Worm (Caenorhabditis elegans) whole organism, late embryonic: ENCODE measurements around the gene cab-1.

Source experiments
- C38D4.7 ChIP-seq: fragments of 200-800 bp; sonication (Bioruptor generic); optimal IDR thresholded peaks from 2 replicates; lab custom pipeline; 2018; ENCODE audit warnings: mild to moderate bottlenecking, missing genetic modification characterization, moderate library complexity, missing compliant biosample characterization
- F13H6.1 ChIP-seq: sonication (generic microtip); optimal IDR thresholded peaks from 2 replicates; lab custom pipeline; 2016; ENCODE audit warnings: missing genetic modification characterization, missing compliant biosample characterization
- T23F11.4 ChIP-seq: fragments of 200-800 bp; sonication (Bioruptor generic); optimal IDR thresholded peaks from 2 replicates; lab custom pipeline; 2018; ENCODE audit warnings: mild to moderate bottlenecking, missing genetic modification characterization, missing compliant biosample characterization
- Y22D7AL.16 ChIP-seq: sonication (generic microtip); optimal IDR thresholded peaks from 2 replicates; lab custom pipeline; 2016; ENCODE audit warnings: missing genetic modification characterization, missing compliant biosample characterization
- ceh-14 ChIP-seq: sonication (generic microtip); optimal IDR thresholded peaks from 2 replicates; lab custom pipeline; 2016; ENCODE audit warnings: missing genotype, missing genetic modification characterization, missing compliant biosample characterization
- ceh-2 ChIP-seq: sonication (generic microtip); optimal IDR thresholded peaks from 2 replicates; lab custom pipeline; 2016; ENCODE audit warnings: missing genotype, missing genetic modification characterization, missing compliant biosample characterization
- ceh-34 ChIP-seq: sonication (generic microtip); optimal IDR thresholded peaks from 2 replicates; lab custom pipeline; 2016; ENCODE audit warnings: mild to moderate bottlenecking, missing genetic modification characterization, missing compliant biosample characterization
- ceh-9 ChIP-seq: sonication (generic microtip); optimal IDR thresholded peaks from 2 replicates; lab custom pipeline; 2016; ENCODE audit warnings: mild to moderate bottlenecking, missing genetic modification characterization, inconsistent platforms, missing compliant biosample characterization
- dmd-4 ChIP-seq: sonication (generic microtip); optimal IDR thresholded peaks from 2 replicates; lab custom pipeline; 2016; ENCODE audit warnings: borderline replicate concordance, missing genetic modification characterization, missing compliant biosample characterization
- dve-1 ChIP-seq: sonication (generic microtip); optimal IDR thresholded peaks from 2 replicates; lab custom pipeline; 2017; ENCODE audit warnings: antibody characterized with exemption, mild to moderate bottlenecking, missing genetic modification characterization, missing compliant biosample characterization
- elt-2 ChIP-seq: sonication (generic microtip); optimal IDR thresholded peaks from 2 replicates; lab custom pipeline; 2016; ENCODE audit warnings: missing genetic modification reagents, missing genetic modification characterization, missing compliant biosample characterization
- elt-4 ChIP-seq: sonication (generic microtip); optimal IDR thresholded peaks from 2 replicates; lab custom pipeline; 2016; ENCODE audit warnings: missing genetic modification characterization, missing compliant biosample characterization
- fkh-6 ChIP-seq: sonication (generic microtip); optimal IDR thresholded peaks from 2 replicates; lab custom pipeline; 2016; ENCODE audit warnings: missing genetic modification characterization, missing compliant biosample characterization
- gmeb-2 ChIP-seq: sonication (generic microtip); optimal IDR thresholded peaks from 2 replicates; lab custom pipeline; 2016; ENCODE audit warnings: missing genetic modification characterization, inconsistent platforms, missing compliant biosample characterization
- hlh-30 ChIP-seq: sonication (generic microtip); optimal IDR thresholded peaks from 2 replicates; lab custom pipeline; 2017; ENCODE audit warnings: antibody characterized with exemption, missing genetic modification characterization, missing compliant biosample characterization; ENCODE audit not compliant: insufficient read depth
- hlh-6 ChIP-seq: sonication (generic microtip); optimal IDR thresholded peaks from 2 replicates; lab custom pipeline; 2016; ENCODE audit warnings: missing genotype, missing genetic modification characterization, missing compliant biosample characterization
- lim-6 ChIP-seq: sonication (generic microtip); optimal IDR thresholded peaks from 2 replicates; lab custom pipeline; 2016; ENCODE audit warnings: missing genetic modification characterization, missing compliant biosample characterization
- lin-11 ChIP-seq: fragments of 200-800 bp; sonication (Bioruptor generic); optimal IDR thresholded peaks from 2 replicates; lab custom pipeline; 2018; ENCODE audit warnings: mild to moderate bottlenecking, missing genetic modification characterization, missing compliant biosample characterization
- nhr-232 ChIP-seq: sonication (generic microtip); optimal IDR thresholded peaks from 2 replicates; lab custom pipeline; 2016; ENCODE audit warnings: missing genetic modification characterization, missing compliant biosample characterization
- odd-2 ChIP-seq: sonication (generic microtip); optimal IDR thresholded peaks from 2 replicates; lab custom pipeline; 2017; ENCODE audit warnings: antibody characterized with exemption, mild to moderate bottlenecking, missing genetic modification characterization, missing compliant biosample characterization
- pat-9 ChIP-seq: fragments of 200-800 bp; sonication (Bioruptor generic); optimal IDR thresholded peaks from 2 replicates; lab custom pipeline; 2018; ENCODE audit warnings: mild to moderate bottlenecking, missing genetic modification characterization, moderate library complexity, missing compliant biosample characterization
- pha-4 ChIP-seq: fragments of 150-350 bp; optimal IDR thresholded peaks from 2 replicates; lab custom pipeline; 2018; ENCODE audit warnings: missing biosample characterization, missing genetic modification reagents, missing genetic modification characterization
- sdc-2 ChIP-seq: sonication (generic microtip); optimal IDR thresholded peaks from 2 replicates; lab custom pipeline; 2016; ENCODE audit warnings: missing genotype, missing genetic modification characterization, missing compliant biosample characterization
- sox-4 ChIP-seq: sonication (generic microtip); optimal IDR thresholded peaks from 2 replicates; lab custom pipeline; 2017; ENCODE audit warnings: mild to moderate bottlenecking, missing genetic modification characterization, inconsistent platforms, missing compliant biosample characterization
- tbx-2 ChIP-seq: sonication (generic microtip); optimal IDR thresholded peaks from 2 replicates; lab custom pipeline; 2016; ENCODE audit warnings: missing genetic modification characterization, missing compliant biosample characterization
- ttx-3 ChIP-seq: sonication (generic microtip); optimal IDR thresholded peaks from 2 replicates; lab custom pipeline; 2016; ENCODE audit warnings: missing genetic modification reagents, missing genetic modification characterization, missing compliant biosample characterization
- unc-3 ChIP-seq, 2 experiments: fragments of 200-800 bp in 1 of 2; sonication (Bioruptor generic) in 1 of 2; sonication (generic microtip) in 1 of 2; conservative IDR thresholded peaks in 1 of 2; optimal IDR thresholded peaks in 1 of 2; 2 replicates each; pipeline versions ENCODE4 v1.3.6 to Lab custom; 2016 to 2022; ENCODE audit warnings: missing compliant biosample characterization in 2 of 2, missing genetic modification characterization in 2 of 2, missing genetic modification reagents in 1 of 2
- unc-42 ChIP-seq: sonication (generic microtip); optimal IDR thresholded peaks from 2 replicates; lab custom pipeline; 2016; ENCODE audit warnings: missing genotype, missing genetic modification characterization, missing compliant biosample characterization
- unc-55 ChIP-seq: sonication (generic microtip); optimal IDR thresholded peaks from 2 replicates; lab custom pipeline; 2017; ENCODE audit warnings: missing biosample characterization, missing genetic modification reagents, missing genetic modification characterization
- ztf-16 ChIP-seq: sonication (generic microtip); optimal IDR thresholded peaks from 2 replicates; lab custom pipeline; 2017; ENCODE audit warnings: missing genetic modification characterization, missing compliant biosample characterization

cab-1 gene

ce11 chrX:12227130-12227529, 14.4 kb upstream of the cab-1 start:
- no peak for TF ChIP-seq C38D4.7
- TF ChIP-seq T23F11.4, result no peak
- no peak for TF ChIP-seq sox-4 (tag; lab: Kevin White, UChicago)

- TF ChIP-seq elt-2 (tag; lab: Kevin White, UChicago), result peak; percentile 15
- no peak for TF ChIP-seq T23F11.4
Observed at ce11 chrX:12225970-12226369, 13.3 kb upstream of the cab-1 start, which contains the start of gene cest-9.1. Gene cest-9.1 (plus strand): TSS chrX:12226182.

- TF ChIP-seq odd-2 (tag; lab: Kevin White, UChicago), result no peak
Observed at ce11 chrX:12222723-12223122, 10.0 kb upstream of the cab-1 start.

ce11 chrX:12221817-12222216, 9.1 kb upstream of the cab-1 start, which contains the start of gene cest-9.2:
Gene cest-9.2 (plus strand): TSS chrX:12222117.
- TF ChIP-seq hlh-6 (tag; lab: Kevin White, UChicago) (no peak), tbx-2 (tag; lab: Kevin White, UChicago) (no peak), ceh-14 (no peak), ceh-2 (tag; lab: Kevin White, UChicago) (no peak), pha-4 (tag; lab: Kevin White, UChicago) (no peak), ztf-16 (tag; lab: Kevin White, UChicago) (no peak), pat-9 (no peak), elt-4 (tag; lab: Kevin White, UChicago) (no peak), ceh-9 (tag; lab: Kevin White, UChicago) (no peak), odd-2 (tag; lab: Kevin White, UChicago) (no peak)

- no peak for TF ChIP-seq hlh-30 (tag; lab: Kevin White, UChicago)
- no peak for TF ChIP-seq unc-42 (tag; lab: Kevin White, UChicago)
- no peak for TF ChIP-seq gmeb-2 (tag; lab: Kevin White, UChicago)
- no peak for TF ChIP-seq lim-6 (tag; lab: Kevin White, UChicago)
- no peak for TF ChIP-seq pat-9
- TF ChIP-seq unc-3 (GFP tag; conservative IDR thresholded peaks at IDR 0.05; lab: Robert Waterston, UW), result no peak
- TF ChIP-seq unc-3 (tag; optimal IDR thresholded peaks at IDR 0.05; lab: Kevin White, UChicago), result no peak
- TF ChIP-seq tbx-2 (tag; lab: Kevin White, UChicago), result no peak
- no peak for TF ChIP-seq dve-1 (tag; lab: Kevin White, UChicago)
- no peak for TF ChIP-seq ttx-3 (tag; lab: Kevin White, UChicago)
- no peak for TF ChIP-seq unc-55 (GFP tag; lab: Kevin White, UChicago)
- TF ChIP-seq lin-11 (tag; lab: Kevin White, UChicago), result no peak
- TF ChIP-seq ceh-9 (tag; lab: Kevin White, UChicago), result no peak
- TF ChIP-seq fkh-6 (tag; lab: Kevin White, UChicago), result no peak
- TF ChIP-seq dmd-4, result no peak
- no peak for TF ChIP-seq F13H6.1 (tag; lab: Kevin White, UChicago)
- TF ChIP-seq ceh-34, result no peak
- TF ChIP-seq nhr-232, result no peak
- no peak for TF ChIP-seq Y22D7AL.16 (tag; lab: Kevin White, UChicago)
Observed at ce11 chrX:12219477-12219876, 6.8 kb upstream of the cab-1 start, which contains the start of gene cest-8. Gene cest-8 (plus strand): TSS chrX:12219660.

ce11 chrX:12216943-12217342, 4.2 kb upstream of the cab-1 start, which contains the start of gene C23H4.8:
Gene C23H4.8 (plus strand): TSS chrX:12217243.
- TF ChIP-seq fkh-6 (tag; lab: Kevin White, UChicago) (no peak), lin-11 (tag; lab: Kevin White, UChicago) (no peak), sdc-2 (tag; lab: Kevin White, UChicago) (no peak), ttx-3 (tag; lab: Kevin White, UChicago) (no peak)
- TF ChIP-seq, all 69 proteins: peak for 0
